Worm (Caenorhabditis elegans) whole organism, L4 larva: ENCODE results near the gene F28C6.9.

ENCODE experiments used
- T26A8.4 ChIP-seq: fragments of 200-800 bp; sonication (Bioruptor generic); IDR thresholded peaks from 2 replicates; pipeline ENCODE4 v1.3.6; 2022; ENCODE audit warnings: missing genetic modification characterization, missing compliant biosample characterization
- Y48G9A.11 ChIP-seq: fragments of 200-800 bp; sonication (Bioruptor generic); IDR thresholded peaks from 2 replicates; pipeline ENCODE4 v1.3.6; 2022; ENCODE audit warnings: missing genetic modification reagents, missing genetic modification characterization, missing compliant biosample characterization
- Y75B8A.6 ChIP-seq: fragments of 200-800 bp; sonication (Bioruptor generic); IDR thresholded peaks from 2 replicates; pipeline ENCODE4 v1.3.6; 2022; ENCODE audit warnings: missing genetic modification reagents, missing genetic modification characterization, missing compliant biosample characterization
- ZK546.5 ChIP-seq, 2 experiments: sonication (generic microtip); optimal IDR thresholded peaks; 2 replicates each; lab custom pipeline; 2017; ENCODE audit warnings: missing biosample characterization in 2 of 2, missing genetic modification characterization in 2 of 2
- aha-1 ChIP-seq: fragments of 150-350 bp; peaks from one replicate; lab custom pipeline; 2014; ENCODE audit warnings: missing biosample characterization, missing genetic modification characterization
- aly-2 ChIP-seq: sonication (generic microtip); optimal IDR thresholded peaks from 2 replicates; lab custom pipeline; 2018; ENCODE audit warnings: missing biosample characterization, missing genetic modification characterization
- ama-1 ChIP-seq: fragments of 150-350 bp; optimal IDR thresholded peaks from 2 replicates; lab custom pipeline; 2014; ENCODE audit warnings: inconsistent platforms, mixed read lengths
- attf-4 ChIP-seq: sonication (generic microtip); optimal IDR thresholded peaks from 3 replicates; lab custom pipeline; 2017; ENCODE audit warnings: missing biosample characterization, missing genetic modification characterization
- ceh-20 ChIP-seq: fragments of 200-800 bp; sonication (Bioruptor generic); IDR thresholded peaks from 2 replicates; pipeline ENCODE4 v1.3.6; 2022; ENCODE audit warnings: missing genetic modification reagents, missing genetic modification characterization, missing compliant biosample characterization
- ceh-28 ChIP-seq: fragments of 150-350 bp; optimal IDR thresholded peaks from 2 replicates; lab custom pipeline; 2014; ENCODE audit warnings: missing biosample characterization, missing genetic modification reagents, missing genetic modification characterization
- ceh-44 ChIP-seq: fragments of 200-800 bp; sonication (Bioruptor generic); IDR thresholded peaks from 2 replicates; pipeline ENCODE4 v1.3.6; 2022; ENCODE audit warnings: missing genetic modification reagents, missing genetic modification characterization, missing compliant biosample characterization
- ceh-62 ChIP-seq: sonication (generic microtip); optimal IDR thresholded peaks from 2 replicates; lab custom pipeline; 2017; ENCODE audit warnings: missing biosample characterization, missing genetic modification characterization
- ctbp-1 ChIP-seq: fragments of 200-800 bp; sonication (Bioruptor generic); IDR thresholded peaks from 2 replicates; pipeline ENCODE4 v1.3.6; 2022; ENCODE audit warnings: missing genetic modification reagents, missing genetic modification characterization, missing compliant biosample characterization
- daf-16 ChIP-seq, 3 experiments: sonication (generic microtip); optimal IDR thresholded peaks; 2 replicates each; lab custom pipeline; 2016 to 2017; ENCODE audit warnings: missing genetic modification characterization in 3 of 3, missing genetic modification reagents in 3 of 3, mild to moderate bottlenecking in 2 of 3, missing compliant biosample characterization in 2 of 3, missing biosample characterization in 1 of 3, moderate library complexity in 1 of 3
- dmd-8 ChIP-seq: fragments of 200-800 bp; sonication (Bioruptor generic); IDR thresholded peaks from 2 replicates; pipeline ENCODE4 v1.3.6; 2022; ENCODE audit warnings: missing genetic modification characterization, missing compliant biosample characterization
- dmd-9 ChIP-seq: fragments of 200-800 bp; sonication (Bioruptor generic); IDR thresholded peaks from 2 replicates; pipeline ENCODE4 v1.3.6; 2022; ENCODE audit warnings: missing genetic modification reagents, missing genetic modification characterization, missing compliant biosample characterization
- dve-1 ChIP-seq: sonication (generic microtip); optimal IDR thresholded peaks from 2 replicates; lab custom pipeline; 2017; ENCODE audit warnings: antibody characterized with exemption, mild to moderate bottlenecking, missing genetic modification characterization, missing compliant biosample characterization; ENCODE audit not compliant: insufficient read depth
- egl-43 ChIP-seq: fragments of 200-800 bp; sonication (Bioruptor generic); IDR thresholded peaks from 2 replicates; pipeline ENCODE4 v1.3.6; 2022; ENCODE audit warnings: missing genetic modification reagents, missing genetic modification characterization, missing compliant biosample characterization
- fos-1 ChIP-seq: fragments of 150-350 bp; optimal IDR thresholded peaks from 2 replicates; lab custom pipeline; 2014; ENCODE audit warnings: missing biosample characterization, missing genetic modification characterization
- hif-1 ChIP-seq, 2 experiments: sonication (generic microtip); optimal IDR thresholded peaks; 2 replicates each; lab custom pipeline; 2016 to 2017; ENCODE audit warnings: missing compliant biosample characterization in 2 of 2, missing genetic modification characterization in 2 of 2, missing genetic modification reagents in 2 of 2, missing genotype in 2 of 2, mild to moderate bottlenecking in 1 of 2
- hlh-11 ChIP-seq: fragments of 200-800 bp; sonication (Bioruptor generic); optimal IDR thresholded peaks from 2 replicates; lab custom pipeline; 2018; ENCODE audit warnings: mild to moderate bottlenecking, missing genetic modification characterization, missing compliant biosample characterization
- hlh-30 ChIP-seq: sonication (generic microtip); optimal IDR thresholded peaks from 2 replicates; lab custom pipeline; 2017; ENCODE audit warnings: antibody characterized with exemption, mild to moderate bottlenecking, missing genetic modification characterization, missing compliant biosample characterization; ENCODE audit not compliant: insufficient read depth
- jun-1 ChIP-seq: fragments of 150-350 bp; optimal IDR thresholded peaks from 2 replicates; lab custom pipeline; 2014; ENCODE audit warnings: missing biosample characterization, missing genetic modification reagents, missing genetic modification characterization
- lin-15B ChIP-seq: fragments of 150-350 bp; sonication (generic microtip); optimal IDR thresholded peaks from 3 replicates; lab custom pipeline; 2014; ENCODE audit warnings: missing biosample characterization, missing genetic modification characterization
- lin-38 ChIP-seq: fragments of 200-800 bp; sonication (Bioruptor generic); IDR thresholded peaks from 2 replicates; pipeline ENCODE4 v1.3.6; 2022; ENCODE audit warnings: missing genetic modification reagents, missing genetic modification characterization, missing compliant biosample characterization
- lsy-2 ChIP-seq, 2 experiments: fragments of 150-350 bp in 1 of 2; sonication (generic microtip) in 1 of 2; optimal IDR thresholded peaks; 2 replicates each; lab custom pipeline; 2014 to 2017; ENCODE audit warnings: missing biosample characterization in 2 of 2, missing genetic modification characterization in 2 of 2
- mdl-1 ChIP-seq, 2 experiments: fragments of 150-350 bp in 1 of 2; sonication (generic microtip) in 1 of 2; optimal IDR thresholded peaks; 2 replicates each; lab custom pipeline; 2014 to 2017; ENCODE audit warnings: missing biosample characterization in 2 of 2, missing genetic modification characterization in 2 of 2
- mep-1 ChIP-seq: fragments of 150-350 bp; sonication (generic microtip); optimal IDR thresholded peaks from 3 replicates; lab custom pipeline; 2014; ENCODE audit warnings: missing biosample characterization, missing genetic modification characterization
- mxl-2 ChIP-seq: fragments of 200-800 bp; sonication (Bioruptor generic); conservative IDR thresholded peaks from 2 replicates; pipeline ENCODE4 v1.3.6; 2022; ENCODE audit warnings: missing genetic modification reagents, missing genetic modification characterization, missing compliant biosample characterization
- mxl-3 ChIP-seq: fragments of 200-800 bp; sonication (Bioruptor generic); optimal IDR thresholded peaks from 2 replicates; lab custom pipeline; 2018; ENCODE audit warnings: mild to moderate bottlenecking, missing genetic modification characterization, missing compliant biosample characterization
- nhr-111 ChIP-seq: fragments of 200-800 bp; sonication (Bioruptor generic); optimal IDR thresholded peaks from 2 replicates; lab custom pipeline; 2018; ENCODE audit warnings: mild to moderate bottlenecking, missing genetic modification characterization, missing compliant biosample characterization
- nhr-237 ChIP-seq: sonication (generic microtip); optimal IDR thresholded peaks from 2 replicates; lab custom pipeline; 2017; ENCODE audit warnings: missing biosample characterization, missing genetic modification characterization
- nhr-25 ChIP-seq: sonication (generic microtip); optimal IDR thresholded peaks from 2 replicates; lab custom pipeline; 2017; ENCODE audit warnings: missing genetic modification characterization, mild to moderate bottlenecking, missing compliant biosample characterization, antibody characterized with exemption, moderate library complexity, borderline replicate concordance; ENCODE audit not compliant: insufficient read depth
- nhr-28 ChIP-seq: fragments of 150-350 bp; optimal IDR thresholded peaks from 2 replicates; lab custom pipeline; 2014; ENCODE audit warnings: missing biosample characterization, missing genetic modification characterization
- nhr-42 ChIP-seq: fragments of 200-800 bp; sonication (Bioruptor generic); IDR thresholded peaks from 2 replicates; pipeline ENCODE4 v1.3.6; 2022; ENCODE audit warnings: missing genetic modification characterization, missing compliant biosample characterization
- nhr-48 ChIP-seq: sonication (generic microtip); optimal IDR thresholded peaks from 2 replicates; lab custom pipeline; 2016; ENCODE audit warnings: mild to moderate bottlenecking, missing genetic modification characterization, missing compliant biosample characterization
- nhr-76 ChIP-seq: fragments of 150-350 bp; optimal IDR thresholded peaks from 2 replicates; lab custom pipeline; 2014; ENCODE audit warnings: missing biosample characterization, missing genetic modification characterization
- pha-4 ChIP-seq, 2 experiments: fragments of 150-350 bp in 1 of 2; fragments of 200-800 bp in 1 of 2; sonication (Bioruptor generic) in 1 of 2; IDR thresholded peaks in 1 of 2; optimal IDR thresholded peaks in 1 of 2; 2 replicates each; pipeline versions ENCODE4 v1.3.6 to Lab custom; 2014 to 2022; ENCODE audit warnings: missing genetic modification characterization in 2 of 2, missing genetic modification reagents in 2 of 2, missing biosample characterization in 1 of 2, missing compliant biosample characterization in 1 of 2
- php-3 ChIP-seq: fragments of 200-800 bp; sonication (Bioruptor generic); IDR thresholded peaks from 2 replicates; pipeline ENCODE4 v1.3.6; 2022; ENCODE audit warnings: missing genetic modification reagents, missing genetic modification characterization, missing compliant biosample characterization
- rbr-2 ChIP-seq: sonication (generic microtip); optimal IDR thresholded peaks from 2 replicates; lab custom pipeline; 2016; ENCODE audit warnings: missing genotype, missing genetic modification characterization, missing compliant biosample characterization
- snpc-1.2 ChIP-seq: fragments of 200-800 bp; sonication (Bioruptor generic); IDR thresholded peaks from 2 replicates; pipeline ENCODE4 v1.3.6; 2022; ENCODE audit warnings: missing genetic modification reagents, missing genetic modification characterization, missing compliant biosample characterization
- zag-1 ChIP-seq: fragments of 150-350 bp; optimal IDR thresholded peaks from 2 replicates; lab custom pipeline; 2014; ENCODE audit warnings: missing biosample characterization, missing genetic modification characterization
- ztf-7 ChIP-seq: fragments of 150-350 bp; optimal IDR thresholded peaks from 2 replicates; lab custom pipeline; 2014; ENCODE audit warnings: missing biosample characterization, missing genetic modification characterization

F28C6.9 gene

ce11 chrII:8585921-8586320 is 24.1 kb downstream of the F28C6.9 start:
- no peak for TF ChIP-seq ceh-62 (tag; lab: Kevin White, UChicago)
- peak; percentile 73 for TF ChIP-seq aha-1 (tag; lab: Kevin White, UChicago)
- TF ChIP-seq nhr-25 = peak; percentile 51
- no peak for TF ChIP-seq ama-1
- no peak for TF ChIP-seq mxl-2 (GFP tag; lab: Robert Waterston, UW)
- no peak for TF ChIP-seq ztf-7 (tag; lab: Kevin White, UChicago)

- TF ChIP-seq egl-43 (GFP tag; lab: Robert Waterston, UW) = no peak
- TF ChIP-seq mep-1 = peak; percentile 53
- peak; percentile 83; the same call in 1 of the 2 replicates for TF ChIP-seq T26A8.4 (GFP tag; lab: Robert Waterston, UW)
- peak; percentile 16 for TF ChIP-seq nhr-28 (tag; lab: Kevin White, UChicago)
- peak; percentile 57 for TF ChIP-seq hlh-30 (tag; lab: Kevin White, UChicago)
- TF ChIP-seq dmd-8 (GFP tag; lab: Robert Waterston, UW) = no peak
- no peak for TF ChIP-seq fos-1
- TF ChIP-seq ceh-44 = no peak
- TF ChIP-seq rbr-2 (tag; lab: Kevin White, UChicago) = peak; percentile 18
- TF ChIP-seq ceh-20 (GFP tag; lab: Robert Waterston, UW) = no peak
- no peak for TF ChIP-seq zag-1 (tag; lab: Kevin White, UChicago)
- TF ChIP-seq hlh-11 (tag; lab: Kevin White, UChicago) = peak; percentile 65
- TF ChIP-seq daf-16 (GFP tag; optimal IDR thresholded peaks at IDR 0.05; lab: Kevin White, UChicago) = peak in 1 of 2 experiments; percentile 57
- no peak for TF ChIP-seq daf-16 (tag; optimal IDR thresholded peaks at IDR 0.05; lab: Kevin White, UChicago)
- TF ChIP-seq snpc-1.2 (GFP tag; lab: Robert Waterston, UW) = no peak
- peak in 1 of 2 experiments; percentile 45 for TF ChIP-seq lsy-2 (tag; optimal IDR thresholded peaks at IDR 0.05; lab: Kevin White, UChicago)
- TF ChIP-seq hif-1 (tag; optimal IDR thresholded peaks at IDR 0.05; lab: Kevin White, UChicago) = peak in 1 of 2 experiments; percentile 24
- TF ChIP-seq mdl-1 (tag; optimal IDR thresholded peaks at IDR 0.05; lab: Kevin White, UChicago) = peak in 1 of 2 experiments; percentile 55
- no peak for TF ChIP-seq ceh-28 (tag; lab: Kevin White, UChicago)
- peak; percentile 43; the same call in 1 of the 2 replicates for TF ChIP-seq ctbp-1
- no peak for TF ChIP-seq lin-15B (tag; lab: Kevin White, UChicago)
- TF ChIP-seq php-3 (GFP tag; lab: Robert Waterston, UW) = no peak
- TF ChIP-seq nhr-48 = peak; percentile 51
- no peak for TF ChIP-seq nhr-25
- TF ChIP-seq dve-1 (tag; lab: Kevin White, UChicago) = peak; percentile 31
- peak; percentile 4 for TF ChIP-seq mxl-3 (GFP tag; lab: Kevin White, UChicago)
- TF ChIP-seq jun-1 (tag; lab: Kevin White, UChicago) = no peak
- TF ChIP-seq, all 104 proteins: peak for 14
These were observed 24.9 kb downstream of the F28C6.9 start, which contains the start of gene F54C9.11 for ce11 chrII:8585036-8585627. TSS of gene F54C9.11 (minus strand) at chrII:8585086.

ce11 chrII:8583035-8583434 is 26.9 kb downstream of the F28C6.9 start:
- TF ChIP-seq nhr-42 (no peak), nhr-76 (tag; lab: Kevin White, UChicago) (no peak), Y48G9A.11 (GFP tag; lab: Robert Waterston, UW) (no peak), mxl-3 (GFP tag; lab: Kevin White, UChicago) (no peak), ZK546.5 (tag; optimal IDR thresholded peaks at IDR 0.05; lab: Kevin White, UChicago) (no peak), attf-4 (tag; lab: Kevin White, UChicago) (no peak), lin-38 (GFP tag; lab: Robert Waterston, UW) (0 out of 2 replicates have a peak, but pooled peaks have one; percentile 28), nhr-111 (GFP tag; lab: Kevin White, UChicago) (no peak), nhr-237 (tag; lab: Kevin White, UChicago) (no peak), Y75B8A.6 (GFP tag; lab: Robert Waterston, UW) (no peak), dmd-9 (no peak), T26A8.4 (GFP tag; lab: Robert Waterston, UW) (no peak), lin-15B (tag; lab: Kevin White, UChicago) (no peak), pha-4 (GFP tag; IDR thresholded peaks at IDR 0.05; lab: Robert Waterston, UW) (no peak), pha-4 (tag; optimal IDR thresholded peaks at IDR 0.05; lab: Kevin White, UChicago) (no peak), hlh-30 (tag; lab: Kevin White, UChicago) (peak; percentile 7), aha-1 (tag; lab: Kevin White, UChicago) (no peak), aly-2 (no peak), ama-1 (peak; percentile 58)
